Worm (Caenorhabditis elegans): ENCODE results near the gene Y50E8A.2.

The Y50E8A.2 gene

DNA sequence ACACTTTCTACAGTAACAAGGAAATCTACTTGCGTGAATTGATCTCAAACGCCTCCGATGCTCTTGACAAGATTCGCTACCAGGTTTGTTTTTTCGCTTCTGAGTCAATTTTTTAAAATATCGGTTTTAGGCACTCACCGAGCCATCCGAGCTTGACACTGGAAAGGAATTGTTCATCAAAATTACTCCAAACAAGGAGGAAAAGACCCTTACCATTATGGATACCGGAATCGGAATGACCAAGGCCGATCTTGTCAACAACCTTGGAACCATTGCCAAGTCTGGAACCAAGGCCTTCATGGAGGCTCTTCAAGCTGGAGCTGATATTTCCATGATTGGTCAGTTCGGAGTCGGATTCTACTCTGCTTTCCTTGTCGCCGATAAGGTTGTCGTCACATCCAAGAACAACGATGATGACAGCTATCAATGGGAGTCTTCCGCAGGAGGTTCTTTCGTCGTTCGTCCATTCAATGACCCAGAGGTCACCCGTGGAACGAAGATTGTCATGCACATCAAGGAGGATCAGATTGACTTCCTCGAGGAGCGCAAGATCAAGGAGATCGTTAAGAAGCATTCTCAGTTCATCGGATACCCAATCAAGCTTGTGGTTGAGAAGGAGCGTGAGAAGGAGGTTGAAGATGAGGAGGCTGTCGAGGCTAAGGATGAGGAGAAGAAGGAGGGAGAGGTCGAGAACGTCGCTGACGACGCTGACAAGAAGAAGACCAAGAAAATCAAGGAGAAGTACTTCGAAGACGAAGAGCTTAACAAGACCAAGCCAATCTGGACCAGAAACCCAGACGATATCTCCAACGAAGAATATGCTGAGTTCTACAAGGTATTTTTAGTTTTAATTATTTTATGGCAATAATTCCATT lies 42.2 kb downstream of the Y50E8A.2 start:
- TF ChIP-seq klf-2 (GFP tag; conservative IDR thresholded peaks at IDR 0.05) (no peak), T22C8.4 (GFP tag; IDR thresholded peaks at IDR 0.05) (no peak), flt-1 (GFP tag; IDR thresholded peaks at IDR 0.05) (no peak)

DNA sequence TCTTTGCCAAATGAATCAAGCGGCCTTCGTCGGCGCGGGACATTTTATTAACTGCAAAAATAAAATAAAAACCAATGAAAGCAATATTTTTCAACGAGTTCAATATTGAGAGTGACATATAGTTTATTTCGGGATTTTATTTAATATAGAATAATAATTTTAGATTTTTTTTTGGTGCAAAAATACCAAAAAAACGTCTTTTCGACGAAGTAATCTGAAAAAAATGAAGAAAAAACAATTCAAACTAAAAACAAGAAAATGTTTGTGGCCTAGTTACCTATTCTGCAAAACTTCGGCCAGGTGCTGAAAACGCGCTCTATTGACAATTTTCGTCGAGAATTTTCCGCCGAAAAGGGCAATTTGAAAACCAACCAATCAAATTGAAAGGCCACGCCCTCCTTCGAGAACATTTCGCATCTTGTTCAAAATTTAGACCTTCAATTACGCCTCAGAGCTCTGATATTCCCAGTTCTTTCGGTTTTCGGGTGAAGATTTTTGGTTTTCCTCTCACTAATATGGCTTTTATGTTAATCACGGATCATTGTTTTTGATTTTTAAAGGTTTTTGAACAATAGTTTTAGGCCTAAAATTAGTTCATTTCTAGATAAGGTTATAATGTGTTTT lies 43.1 kb downstream of the Y50E8A.2 start, which contains the start of gene C47E8.4:
Gene C47E8.4, minus strand, starts transcription at position 51 of the 624 bp plus-strand sequence.
- TF ChIP-seq ztf-23 (GFP tag; IDR thresholded peaks at IDR 0.05) (peak; percentile 88), T22C8.4 (GFP tag; IDR thresholded peaks at IDR 0.05) (0 out of 2 replicates have a peak, but pooled peaks have one; percentile 50), med-1 (GFP tag; optimal IDR thresholded peaks at IDR 0.05; ENCODE audit: insufficient read depth) (no peak), flt-1 (GFP tag; IDR thresholded peaks at IDR 0.05) (peak; percentile 69), cog-1 (tag; optimal IDR thresholded peaks at IDR 0.05) (peak; percentile 90), ref-1 (GFP tag; conservative IDR thresholded peaks at IDR 0.05) (no peak), klf-2 (GFP tag; conservative IDR thresholded peaks at IDR 0.05) (no peak), tab-1 (GFP tag; IDR thresholded peaks at IDR 0.05) (no peak), ztf-29 (GFP tag; IDR thresholded peaks at IDR 0.05) (no peak)

DNA sequence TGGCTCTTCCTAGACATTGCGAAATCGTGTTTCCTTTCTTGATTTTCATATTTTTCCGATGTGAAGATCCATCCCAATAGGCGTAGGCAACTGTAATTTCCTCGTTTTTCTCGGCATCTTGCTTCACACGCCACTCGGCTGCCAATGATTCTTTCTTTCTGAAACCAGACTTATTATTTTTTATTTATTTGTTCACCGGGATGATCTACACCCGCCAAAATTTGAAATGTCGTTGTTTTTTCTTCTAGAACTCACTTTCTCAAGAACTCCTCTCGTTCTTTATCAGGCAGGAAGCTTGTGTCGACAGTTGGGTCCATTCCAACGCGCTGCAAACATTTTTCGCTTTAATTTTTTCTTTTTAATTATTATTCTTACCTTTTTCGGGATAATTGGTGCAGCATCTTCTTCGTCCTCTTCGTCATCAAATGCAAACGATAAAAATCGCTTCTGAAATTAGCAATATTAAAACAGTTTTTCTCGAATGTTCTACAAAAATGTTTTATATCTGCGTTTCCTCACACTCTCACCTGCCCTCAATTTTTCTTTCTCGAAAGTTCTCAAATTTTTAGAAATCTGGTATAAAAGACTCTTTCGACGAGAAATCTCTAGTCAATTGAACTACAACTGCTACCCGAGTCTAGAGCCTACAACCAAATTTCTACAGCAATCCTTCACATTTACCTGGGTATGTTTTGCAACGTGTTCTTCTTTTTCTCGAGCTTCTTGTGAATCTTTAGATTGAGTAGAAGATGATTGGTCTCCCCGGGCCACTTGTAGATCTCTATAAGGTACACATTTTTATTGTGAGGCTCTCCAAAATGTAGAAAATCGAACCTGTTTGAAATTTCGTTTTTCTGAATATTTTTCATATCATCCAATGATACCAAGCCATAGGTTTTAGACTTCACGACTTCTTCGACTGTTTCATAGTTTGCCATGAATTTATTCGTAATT lies 44.0 kb downstream of the Y50E8A.2 start, which contains the start of gene hsp-90:
Gene hsp-90, plus strand, starts transcription at position 560 of the 954 bp plus-strand sequence.
- TF ChIP-seq ztf-29 (GFP tag; IDR thresholded peaks at IDR 0.05) = no peak
- no peak for TF ChIP-seq ztf-23 (GFP tag; IDR thresholded peaks at IDR 0.05)
- no peak for TF ChIP-seq ref-1 (GFP tag; conservative IDR thresholded peaks at IDR 0.05)
- no peak for TF ChIP-seq cog-1 (tag; optimal IDR thresholded peaks at IDR 0.05)
- TF ChIP-seq T22C8.4 (GFP tag; IDR thresholded peaks at IDR 0.05) = no peak
- no peak for TF ChIP-seq med-1 (GFP tag; optimal IDR thresholded peaks at IDR 0.05; ENCODE audit: insufficient read depth)
- no peak for TF ChIP-seq klf-2 (GFP tag; conservative IDR thresholded peaks at IDR 0.05)
- no peak for TF ChIP-seq flt-1 (GFP tag; IDR thresholded peaks at IDR 0.05)
- TF ChIP-seq tab-1 (GFP tag; IDR thresholded peaks at IDR 0.05) = no peak

DNA sequence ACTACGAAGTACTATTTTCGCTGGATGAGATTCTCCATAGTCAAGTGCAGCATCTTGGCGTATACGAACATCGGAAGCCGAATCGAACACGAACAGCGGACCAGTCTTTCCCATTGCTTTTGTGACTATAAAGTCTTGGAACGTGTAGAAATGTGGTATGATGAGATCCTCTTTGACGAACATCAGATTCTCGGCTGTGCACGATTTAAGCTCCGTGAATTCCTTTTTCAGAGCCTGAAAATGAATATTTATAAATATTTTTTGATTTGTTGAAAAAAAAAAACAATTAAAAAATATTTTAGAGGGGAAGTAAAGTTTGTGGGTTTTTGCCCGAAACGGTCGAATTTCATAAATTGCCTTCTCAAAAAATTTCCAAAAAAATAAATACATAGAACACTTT lies 44.7 kb downstream of the Y50E8A.2 start:
- TF ChIP-seq ztf-23 (GFP tag; IDR thresholded peaks at IDR 0.05) = no peak
- TF ChIP-seq klf-2 (GFP tag; conservative IDR thresholded peaks at IDR 0.05) = no peak
- no peak for TF ChIP-seq tab-1 (GFP tag; IDR thresholded peaks at IDR 0.05)
- TF ChIP-seq cog-1 (tag; optimal IDR thresholded peaks at IDR 0.05) = no peak

DNA sequence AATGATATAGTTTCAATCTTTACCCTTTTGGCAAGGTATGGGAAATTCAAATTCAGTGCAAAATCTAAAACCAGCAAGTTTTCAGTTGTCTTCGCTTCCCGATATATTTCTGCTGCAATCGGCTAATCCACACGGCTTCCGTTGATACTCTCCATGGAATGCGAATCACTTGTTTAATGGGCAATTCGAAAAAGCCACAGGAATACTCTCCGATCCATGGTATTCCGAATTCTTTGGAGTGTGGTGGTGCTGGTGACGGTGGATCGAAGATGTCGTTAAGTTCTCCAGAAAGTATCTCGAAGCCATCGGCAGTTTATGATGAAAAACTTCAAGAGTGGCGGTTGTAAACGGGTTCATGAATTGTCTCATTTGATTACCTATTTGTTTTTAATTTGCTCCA lies 45.4 kb downstream of the Y50E8A.2 start:
- no peak for TF ChIP-seq med-1 (GFP tag; optimal IDR thresholded peaks at IDR 0.05; ENCODE audit: insufficient read depth)
- TF ChIP-seq tab-1 (GFP tag; IDR thresholded peaks at IDR 0.05) = no peak
- TF ChIP-seq cog-1 (tag; optimal IDR thresholded peaks at IDR 0.05) = no peak
- no peak for TF ChIP-seq ztf-29 (GFP tag; IDR thresholded peaks at IDR 0.05)
- TF ChIP-seq flt-1 (GFP tag; IDR thresholded peaks at IDR 0.05) = no peak
- no peak for TF ChIP-seq ref-1 (GFP tag; conservative IDR thresholded peaks at IDR 0.05)
- no peak for TF ChIP-seq ztf-23 (GFP tag; IDR thresholded peaks at IDR 0.05)

DNA sequence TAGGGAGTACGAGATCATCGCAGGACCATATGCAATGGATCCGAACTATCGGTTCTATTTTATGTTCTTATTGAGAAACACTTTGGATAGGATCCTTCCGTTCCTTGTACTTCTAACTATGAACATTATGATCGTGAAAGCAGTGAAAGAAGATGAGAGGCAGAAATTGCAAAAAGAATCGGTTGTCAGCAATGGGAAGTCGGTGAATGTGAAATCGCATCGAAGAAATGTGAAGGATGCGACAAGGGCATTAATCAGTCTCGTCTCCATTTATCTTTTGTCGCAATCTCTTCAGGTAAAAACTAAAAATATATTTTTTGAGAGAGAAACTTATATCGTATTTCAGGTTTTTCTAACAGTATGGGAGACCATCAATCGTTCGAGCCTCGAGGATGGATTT lies 45.8 kb downstream of the Y50E8A.2 start:
- TF ChIP-seq tab-1 (GFP tag; IDR thresholded peaks at IDR 0.05) (no peak), med-1 (GFP tag; optimal IDR thresholded peaks at IDR 0.05; ENCODE audit: insufficient read depth) (no peak), T22C8.4 (GFP tag; IDR thresholded peaks at IDR 0.05) (no peak), ztf-29 (GFP tag; IDR thresholded peaks at IDR 0.05) (no peak), flt-1 (GFP tag; IDR thresholded peaks at IDR 0.05) (no peak), cog-1 (tag; optimal IDR thresholded peaks at IDR 0.05) (no peak), ref-1 (GFP tag; conservative IDR thresholded peaks at IDR 0.05) (no peak), ztf-23 (GFP tag; IDR thresholded peaks at IDR 0.05) (no peak), klf-2 (GFP tag; conservative IDR thresholded peaks at IDR 0.05) (no peak)

DNA sequence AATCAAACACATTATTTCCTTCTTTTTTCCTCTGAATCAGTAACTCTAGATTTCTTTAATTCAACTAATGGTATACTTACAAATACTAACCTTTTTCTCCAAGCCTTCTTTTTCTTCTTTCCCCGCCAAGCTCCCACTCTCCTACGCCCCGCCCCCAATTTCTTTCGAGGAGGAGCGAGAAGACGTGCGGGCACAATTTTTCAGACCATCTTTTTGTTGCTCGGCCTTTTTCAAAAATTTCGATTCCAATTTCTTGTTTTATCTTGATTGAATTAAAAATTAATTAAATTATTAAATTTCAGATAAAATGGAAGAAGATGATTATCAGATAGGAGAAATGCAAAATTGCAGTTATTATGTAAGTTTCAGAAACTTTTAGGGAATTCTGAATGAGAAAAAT lies 48.6 kb downstream of the Y50E8A.2 start, which contains the start of gene C47E8.3:
Gene C47E8.3, plus strand, starts transcription at position 301 of the 400 bp plus-strand sequence.
- no peak for TF ChIP-seq med-1 (GFP tag; optimal IDR thresholded peaks at IDR 0.05; ENCODE audit: insufficient read depth)
- TF ChIP-seq ztf-29 (GFP tag; IDR thresholded peaks at IDR 0.05) = no peak
- TF ChIP-seq ztf-23 (GFP tag; IDR thresholded peaks at IDR 0.05) = no peak
- TF ChIP-seq klf-2 (GFP tag; conservative IDR thresholded peaks at IDR 0.05) = no peak
- no peak for TF ChIP-seq T22C8.4 (GFP tag; IDR thresholded peaks at IDR 0.05)
- TF ChIP-seq flt-1 (GFP tag; IDR thresholded peaks at IDR 0.05) = no peak
- no peak for TF ChIP-seq cog-1 (tag; optimal IDR thresholded peaks at IDR 0.05)
- TF ChIP-seq ref-1 (GFP tag; conservative IDR thresholded peaks at IDR 0.05) = no peak

All from whole organism, midembryonic.